Fruit fly (Drosophila melanogaster) S2 (cell line): ENCODE measurements around the gene IntS2.

Source experiments
- CG8478 ChIP-seq: fragments of >200 bp; optimal IDR thresholded peaks from 2 replicates; lab custom pipeline; 2018
- CTCF ChIP-seq, 2 experiments: fragments of >200 bp; optimal IDR thresholded peaks; 2 replicates each; lab custom pipeline; 2018

IntS2 gene

dm6 chrX:17631996-17632612 lies 24.5 kb downstream of the IntS2 start, which contains the start of the genes corolla and ND-24:
corolla (minus strand) TSS chrX:17632047.
ND-24 (plus strand) TSS chrX:17632089.
- no peak for TF ChIP-seq CG8478 (lab: Kevin White, UChicago)
- no peak for TF ChIP-seq CTCF (optimal IDR thresholded peaks at IDR 0.05; lab: Kevin White, UChicago)

dm6 chrX:17629317-17629716 lies 27.3 kb downstream of the IntS2 start, which contains the start of gene CG8326:
CG8326 (minus strand) TSS chrX:17629492.
- no peak for TF ChIP-seq CTCF (optimal IDR thresholded peaks at IDR 0.05; lab: Kevin White, UChicago)
- TF ChIP-seq CG8478 (lab: Kevin White, UChicago), result no peak

DNA sequence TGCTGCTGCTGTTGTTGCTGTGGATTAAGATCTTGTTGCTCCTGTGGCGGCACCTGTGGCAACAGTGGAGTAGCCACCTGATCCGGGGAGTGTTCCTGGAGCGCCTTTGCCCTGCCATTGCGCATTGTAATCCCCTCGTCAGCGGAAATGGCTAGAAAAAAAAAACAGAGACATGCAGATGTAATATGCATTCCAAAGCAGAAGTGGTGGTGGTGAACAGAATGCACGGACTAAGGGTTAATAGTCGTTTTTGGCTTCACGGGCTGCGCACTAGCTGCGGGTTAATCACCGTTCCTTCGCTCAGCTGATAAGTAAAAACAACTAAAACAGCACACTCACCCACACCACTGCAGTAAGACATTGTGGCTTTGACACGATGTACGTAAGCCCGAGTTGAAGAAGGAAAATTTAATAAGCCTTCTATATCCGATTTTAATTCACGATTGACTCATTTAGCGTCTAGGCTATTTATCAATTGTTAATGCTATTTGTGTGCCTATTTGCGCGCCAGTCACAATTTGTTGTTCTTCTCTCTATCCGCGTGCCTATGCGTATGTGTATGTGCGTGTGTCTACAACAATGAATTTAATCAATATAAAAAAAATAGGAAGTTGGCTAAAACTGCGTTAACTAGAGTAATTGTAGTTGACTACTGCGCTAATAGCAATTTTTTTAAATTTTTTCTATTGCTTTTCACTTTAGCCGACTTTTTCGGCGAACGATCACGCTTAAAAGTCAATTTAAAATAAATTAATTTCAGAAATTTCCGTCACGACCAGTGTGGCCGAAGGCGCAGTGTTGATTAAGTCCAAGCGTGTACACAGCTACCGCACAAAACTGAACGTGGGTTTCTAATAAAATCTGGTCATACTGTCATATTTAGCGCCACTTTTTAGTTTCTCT lies 29.3 kb downstream of the IntS2 start, which contains the start of gene stas:
Gene stas (minus strand): TSS at position 806 of the 903 bp plus-strand sequence.
- no peak for TF ChIP-seq CG8478 (lab: Kevin White, UChicago)
- TF ChIP-seq CTCF (optimal IDR thresholded peaks at IDR 0.05; lab: Kevin White, UChicago), result no peak

DNA sequence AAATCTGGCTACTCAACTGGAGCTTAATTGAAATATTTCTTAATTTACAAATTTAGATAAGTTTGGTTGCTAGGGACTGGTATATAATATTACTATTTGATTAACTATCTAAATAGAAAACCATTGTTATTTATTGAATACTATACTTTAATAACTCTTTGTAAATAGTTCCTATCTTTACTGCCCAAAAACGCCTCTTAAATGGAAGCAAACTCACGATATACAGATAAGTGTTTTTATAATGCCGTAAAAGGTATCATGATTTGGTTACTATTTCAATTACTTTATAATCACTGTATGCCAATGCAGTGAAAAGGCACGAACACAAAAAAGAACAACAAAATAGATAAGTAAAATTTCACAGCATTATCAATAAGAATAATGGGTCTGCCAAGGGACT lies 30.8 kb downstream of the IntS2 start:
- TF ChIP-seq CG8478 (lab: Kevin White, UChicago) (no peak), CTCF (optimal IDR thresholded peaks at IDR 0.05; lab: Kevin White, UChicago) (no peak)

DNA sequence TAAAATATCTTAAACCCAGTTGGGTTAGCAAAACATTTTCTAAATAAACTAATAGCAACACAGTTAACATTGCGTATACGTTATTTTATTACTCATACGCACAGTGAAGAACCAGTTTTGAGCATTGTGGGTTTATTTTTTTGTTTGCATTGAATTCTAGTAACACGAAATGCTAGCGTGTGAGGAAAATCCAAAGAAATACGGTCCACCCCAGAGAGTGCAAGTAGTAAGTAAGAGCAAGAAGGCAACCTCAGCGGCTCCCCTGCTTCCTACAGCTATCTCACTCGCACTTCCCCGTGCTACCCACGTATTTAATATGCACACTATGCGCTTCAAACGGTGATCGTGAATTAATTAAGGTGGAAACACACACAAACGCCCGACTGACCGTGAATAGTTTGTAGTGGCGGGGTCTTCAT lies 31.6 kb downstream of the IntS2 start:
- TF ChIP-seq CG8478 (lab: Kevin White, UChicago) (no peak), CTCF (optimal IDR thresholded peaks at IDR 0.05; lab: Kevin White, UChicago) (no peak)

DNA sequence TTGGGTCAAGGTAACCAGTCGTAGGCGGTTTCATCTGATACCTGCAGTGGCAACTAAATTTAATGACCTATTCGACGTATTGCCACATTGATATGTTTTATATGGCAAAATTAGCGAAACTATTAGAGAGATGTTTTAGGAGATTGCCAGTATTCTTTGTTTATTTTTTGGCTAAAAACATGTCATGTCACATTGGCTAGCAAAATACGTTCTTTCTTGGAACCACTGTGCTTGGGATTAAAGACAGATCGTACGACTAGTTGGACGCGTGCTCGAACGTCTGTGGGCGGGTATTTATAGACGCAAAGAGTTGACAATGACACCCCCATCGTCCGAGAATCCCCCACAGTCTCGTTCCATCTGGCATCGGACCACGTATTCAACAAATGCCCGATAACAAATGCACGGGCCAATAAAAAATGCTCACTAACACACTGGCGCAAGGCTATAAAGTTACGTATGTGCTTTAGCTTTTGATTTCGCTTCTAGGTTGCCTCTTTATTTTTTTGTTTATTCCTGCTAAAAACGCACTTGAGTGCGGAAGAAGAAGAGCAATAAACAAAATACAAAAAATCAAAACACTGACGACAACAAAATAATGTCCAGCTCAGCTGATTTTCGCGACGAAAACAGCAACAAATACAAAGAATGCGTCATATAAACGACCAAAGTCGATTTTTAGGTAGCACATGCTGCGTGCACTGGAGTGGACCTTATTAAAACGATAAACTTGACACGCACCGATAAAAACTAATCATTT lies 32.2 kb downstream of the IntS2 start:
- TF ChIP-seq CTCF (optimal IDR thresholded peaks at IDR 0.05; lab: Kevin White, UChicago) (no peak), CG8478 (lab: Kevin White, UChicago) (no peak)

DNA sequence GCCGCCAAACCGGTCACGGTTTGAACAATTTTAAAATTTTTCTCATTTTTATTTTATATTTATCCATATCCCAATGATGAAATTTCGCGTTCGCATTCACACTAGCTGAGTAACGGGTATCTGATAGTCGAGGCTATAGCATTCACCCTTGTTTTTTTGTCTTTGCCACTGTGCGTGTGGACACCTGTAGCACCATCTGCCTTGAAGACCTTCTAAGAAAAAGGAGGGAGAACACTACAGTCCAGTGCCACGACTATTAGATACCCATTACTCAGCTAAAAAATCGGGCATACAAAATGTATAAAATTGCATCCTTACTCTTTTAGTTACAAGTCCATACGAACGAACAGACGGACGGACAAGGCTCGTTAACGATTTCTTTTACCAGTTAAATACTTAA lies 34.4 kb downstream of the IntS2 start:
- no peak for TF ChIP-seq CTCF (optimal IDR thresholded peaks at IDR 0.05; lab: Kevin White, UChicago)
- TF ChIP-seq CG8478 (lab: Kevin White, UChicago), result no peak

- TF ChIP-seq CG8478 (lab: Kevin White, UChicago) (no peak), CTCF (optimal IDR thresholded peaks at IDR 0.05; lab: Kevin White, UChicago) (no peak)
Observed at dm6 chrX:17611455-17611854, 45.2 kb downstream of the IntS2 start.
